Worm (Caenorhabditis elegans) whole organism, late embryonic: ENCODE measurements around the gene nemt-1.

Experiments
- C08G9.2 ChIP-seq: sonication (generic microtip); optimal IDR thresholded peaks from 2 replicates; lab custom pipeline; 2016; ENCODE audit warnings: mild to moderate bottlenecking, missing genetic modification characterization, moderate library complexity, missing compliant biosample characterization
- T23F11.4 ChIP-seq: fragments of 200-800 bp; sonication (Bioruptor generic); optimal IDR thresholded peaks from 2 replicates; lab custom pipeline; 2018; ENCODE audit warnings: mild to moderate bottlenecking, missing genetic modification characterization, missing compliant biosample characterization
- ama-1 ChIP-seq: fragments of 150-350 bp; optimal IDR thresholded peaks from 2 replicates; lab custom pipeline; 2014
- ceh-30 ChIP-seq: fragments of 150-350 bp; optimal IDR thresholded peaks from 2 replicates; lab custom pipeline; 2014; ENCODE audit warnings: missing biosample characterization, missing genetic modification characterization
- che-1 ChIP-seq: sonication (generic microtip); optimal IDR thresholded peaks from 2 replicates; lab custom pipeline; 2016; ENCODE audit warnings: mild to moderate bottlenecking, missing genetic modification characterization, missing compliant biosample characterization
- dve-1 ChIP-seq: sonication (generic microtip); optimal IDR thresholded peaks from 2 replicates; lab custom pipeline; 2017; ENCODE audit warnings: antibody characterized with exemption, mild to moderate bottlenecking, missing genetic modification characterization, missing compliant biosample characterization
- ets-4 ChIP-seq: sonication (generic microtip); optimal IDR thresholded peaks from 2 replicates; lab custom pipeline; 2016; ENCODE audit warnings: missing genetic modification characterization, missing compliant biosample characterization
- nhr-11 ChIP-seq: fragments of 150-350 bp; optimal IDR thresholded peaks from 2 replicates; lab custom pipeline; 2014; ENCODE audit warnings: missing biosample characterization, missing genetic modification characterization
- npax-4 ChIP-seq: sonication (generic microtip); optimal IDR thresholded peaks from 2 replicates; lab custom pipeline; 2016; ENCODE audit warnings: missing genetic modification characterization, missing compliant biosample characterization
- pag-3 ChIP-seq: sonication (generic microtip); optimal IDR thresholded peaks from 2 replicates; lab custom pipeline; 2016; ENCODE audit warnings: missing compliant biosample characterization, missing genetic modification characterization, borderline replicate concordance
- syd-9 ChIP-seq: sonication (generic microtip); optimal IDR thresholded peaks from 2 replicates; lab custom pipeline; 2016; ENCODE audit warnings: mild to moderate bottlenecking, missing genetic modification characterization, moderate library complexity, missing compliant biosample characterization

DNA sequence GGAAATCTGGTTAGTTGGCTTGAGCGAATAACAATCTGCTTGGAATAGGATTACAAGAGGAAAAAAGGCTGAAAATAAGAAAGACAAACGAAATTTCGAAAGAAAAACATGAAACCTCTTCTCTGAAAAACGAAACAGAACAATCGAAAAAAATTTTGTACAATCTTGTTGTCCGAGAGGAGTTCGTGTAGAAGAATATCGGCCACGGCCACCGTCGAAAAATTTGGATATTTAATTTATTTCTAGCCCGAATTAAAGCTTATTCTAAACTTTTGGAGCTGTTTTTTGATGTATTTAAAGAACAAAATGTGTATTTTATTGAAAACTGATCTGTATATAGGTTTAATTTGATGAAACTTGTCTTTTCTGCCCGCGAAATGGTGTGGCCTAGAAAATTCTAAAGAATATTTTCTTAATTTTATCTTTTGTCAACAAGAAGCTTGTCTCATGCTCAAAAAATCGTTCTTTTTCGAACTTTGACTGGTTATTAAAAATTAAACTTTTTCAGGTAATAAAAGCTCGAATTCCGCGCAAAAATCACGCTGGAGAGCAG lies 17.4 kb upstream of the nemt-1 start, which contains the start of gene T20D3.5:
- TF ChIP-seq che-1 (tag; lab: Kevin White, UChicago): no peak
- no peak for TF ChIP-seq ceh-30 (tag; lab: Kevin White, UChicago)
- TF ChIP-seq C08G9.2 (tag; lab: Kevin White, UChicago): no peak
- TF ChIP-seq ama-1 (lab: Kevin White, UChicago): no peak
- no peak for TF ChIP-seq pag-3 (tag; lab: Kevin White, UChicago)
- no peak for TF ChIP-seq syd-9 (tag; lab: Kevin White, UChicago)
- TF ChIP-seq npax-4 (tag; lab: Kevin White, UChicago): no peak
- no peak for TF ChIP-seq nhr-11
- no peak for TF ChIP-seq dve-1
- TF ChIP-seq ets-4 (tag; lab: Kevin White, UChicago): no peak
- no peak for TF ChIP-seq T23F11.4 (GFP tag; lab: Kevin White, UChicago)
